Worm (Caenorhabditis elegans): ENCODE data around the gene lurp-2.

DNA sequence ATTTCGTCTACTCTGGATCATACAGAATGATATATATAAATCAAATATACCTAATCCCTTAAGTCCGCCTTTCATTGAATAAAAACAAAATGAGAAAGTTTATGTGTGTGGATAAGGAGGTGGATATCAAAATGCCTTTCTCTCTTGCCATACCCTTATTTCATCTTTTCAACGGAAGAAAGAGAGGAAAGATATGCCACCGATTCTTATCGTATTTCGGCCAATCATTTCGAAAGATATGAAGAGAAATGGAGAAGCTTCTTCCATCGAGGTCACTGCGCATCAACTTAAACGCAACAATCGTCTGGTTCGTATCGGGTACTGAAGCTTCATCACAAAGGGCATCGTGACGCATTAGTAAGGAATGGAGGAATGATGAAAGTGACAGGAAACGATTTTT, 40.1 kb upstream of the lurp-2 start:
- TF ChIP-seq pha-4 (tag; optimal IDR thresholded peaks at IDR 0.05) (no peak), K09A11.1 (tag; optimal IDR thresholded peaks at IDR 0.05; ENCODE audit: insufficient read depth) (no peak), ama-1 (optimal IDR thresholded peaks at IDR 0.05) (no peak), zip-5 (tag; optimal IDR thresholded peaks at IDR 0.05) (no peak), dmd-4 (tag; optimal IDR thresholded peaks at IDR 0.05; ENCODE audit: borderline replicate concordance) (no peak), nhr-11 (tag; optimal IDR thresholded peaks at IDR 0.05) (no peak), pag-3 (tag; optimal IDR thresholded peaks at IDR 0.05; ENCODE audit: borderline replicate concordance) (no peak), tbx-2 (tag; optimal IDR thresholded peaks at IDR 0.05) (no peak)

Measured in whole organism, late embryonic.